Fruit fly (Drosophila melanogaster) whole organism, embryonic: Measurements from ENCODE around the gene CG7650.
A peak's percentile ranks its signal among the peaks of the same experiment; 100 is the strongest.

ENCODE experiments used
- B-H1 ChIP-seq: fragments of 200-800 bp; sonication (Bioruptor generic); IDR thresholded peaks from 3 replicates; pipeline ENCODE4 v1.3.6; 2022; ENCODE audit warnings: missing biosample characterization, missing genetic modification characterization
- CG11085 ChIP-seq: fragments of 200-800 bp; sonication (Bioruptor generic); IDR thresholded peaks from 2 replicates; pipeline ENCODE4 v1.3.6; 2022; ENCODE audit warnings: missing biosample characterization, missing genetic modification characterization
- CG12744 ChIP-seq: fragments of 200-800 bp; sonication (Bioruptor generic); optimal IDR thresholded peaks from 2 replicates; lab custom pipeline; 2016; ENCODE audit warnings: missing biosample characterization, missing genetic modification characterization
- CG13775 ChIP-seq: fragments of 200-800 bp; sonication (Bioruptor generic); optimal IDR thresholded peaks from 3 replicates; lab custom pipeline; 2017; ENCODE audit warnings: missing biosample characterization, mild to moderate bottlenecking, missing genetic modification characterization
- CG15514 ChIP-seq: fragments of 200-800 bp; sonication (Bioruptor generic); optimal IDR thresholded peaks from 3 replicates; lab custom pipeline; 2017; ENCODE audit warnings: missing biosample characterization, missing genetic modification characterization, mild to moderate bottlenecking, moderate library complexity, missing genetic modification reagents
- CG1602 ChIP-seq: fragments of 200-800 bp; sonication (Bioruptor generic); optimal IDR thresholded peaks from 3 replicates; lab custom pipeline; 2016; ENCODE audit warnings: missing biosample characterization, missing genetic modification characterization
- CG16779 ChIP-seq: fragments of 200-800 bp; sonication (Bioruptor generic); IDR thresholded peaks from 2 replicates; pipeline ENCODE4 v1.3.6; 2022; ENCODE audit warnings: missing biosample characterization, missing genetic modification characterization
- CG17361 ChIP-seq: fragments of 200-800 bp; sonication (Bioruptor generic); IDR thresholded peaks from 3 replicates; pipeline ENCODE4 v1.3.6; 2022; ENCODE audit warnings: missing biosample characterization, missing genetic modification characterization
- CG17829 ChIP-seq: fragments of 200-800 bp; optimal IDR thresholded peaks from 2 replicates; lab custom pipeline; 2019; ENCODE audit warnings: missing biosample characterization, mild to moderate bottlenecking, missing genetic modification characterization, moderate library complexity
- CG2120 ChIP-seq: fragments of 200-800 bp; sonication (Bioruptor generic); optimal IDR thresholded peaks from 3 replicates; lab custom pipeline; 2016; ENCODE audit warnings: missing biosample characterization, missing genetic modification characterization
- CG30020 ChIP-seq: fragments of 200-800 bp; optimal IDR thresholded peaks from 2 replicates; lab custom pipeline; 2019; ENCODE audit warnings: missing biosample characterization, mild to moderate bottlenecking, missing genetic modification characterization, moderate library complexity
- CG34224 ChIP-seq: fragments of 200-800 bp; sonication (Bioruptor generic); IDR thresholded peaks from 3 replicates; pipeline ENCODE4 v1.3.6; 2022; ENCODE audit warnings: missing biosample characterization, missing genetic modification characterization; ENCODE audit not compliant: partially characterized antibody
- CG3726 ChIP-seq: fragments of 200-800 bp; sonication (Bioruptor generic); IDR thresholded peaks from 3 replicates; pipeline ENCODE4, ENCODE4 v1.3.6; 2022; ENCODE audit warnings: missing biosample characterization, missing genetic modification characterization
- CG4328 ChIP-seq: fragments of 200-800 bp; sonication (Bioruptor generic); optimal IDR thresholded peaks from 3 replicates; lab custom pipeline; 2017; ENCODE audit warnings: missing biosample characterization, missing genetic modification reagents, missing genetic modification characterization
- CG4854 ChIP-seq: fragments of 200-800 bp; sonication (Bioruptor generic); optimal IDR thresholded peaks from 2 replicates; lab custom pipeline; 2016; ENCODE audit warnings: missing biosample characterization, missing genetic modification characterization, inconsistent platforms
- CG6791 ChIP-seq: fragments of 200-800 bp; sonication (Bioruptor generic); IDR thresholded peaks from 3 replicates; pipeline ENCODE4 v1.3.6; 2022; ENCODE audit warnings: missing biosample characterization, missing genetic modification characterization; ENCODE audit not compliant: partially characterized antibody
- Dbx ChIP-seq: fragments of 200-800 bp; sonication (Bioruptor generic); IDR thresholded peaks from 3 replicates; pipeline ENCODE4 v1.3.6; 2022; ENCODE audit warnings: missing biosample characterization, missing genetic modification characterization
- Dref ChIP-seq: fragments of 200-800 bp; sonication (Bioruptor generic); IDR thresholded peaks from 2 replicates; pipeline ENCODE4 v1.3.6; 2022; ENCODE audit warnings: missing biosample characterization, missing genetic modification characterization
- Ets65A ChIP-seq: fragments of 200-800 bp; sonication (Bioruptor generic); peaks from one replicate; lab custom pipeline; 2016; ENCODE audit warnings: missing biosample characterization, missing genetic modification characterization
- Gug ChIP-seq: fragments of 200-800 bp; sonication (Bioruptor generic); IDR thresholded peaks from 4 replicates; pipeline ENCODE4 v1.3.6; 2022; ENCODE audit warnings: missing biosample characterization, missing genetic modification characterization
- Hmr ChIP-seq: fragments of 200-800 bp; sonication (Bioruptor generic); optimal IDR thresholded peaks from 3 replicates; lab custom pipeline; 2017; ENCODE audit warnings: mild to moderate bottlenecking, missing biosample characterization, missing genetic modification reagents, missing genetic modification characterization
- Lim3 ChIP-seq: fragments of 200-800 bp; sonication (Bioruptor generic); IDR thresholded peaks from 2 replicates; pipeline ENCODE4 v1.3.6; 2022; ENCODE audit warnings: missing biosample characterization, missing genetic modification characterization
- MESR4 ChIP-seq: fragments of 200-800 bp; sonication (Bioruptor generic); optimal IDR thresholded peaks from 2 replicates; lab custom pipeline; 2018; ENCODE audit warnings: missing biosample characterization, mild to moderate bottlenecking, missing genetic modification characterization, moderate library complexity
- NC2α ChIP-seq: fragments of 200-800 bp; sonication (Bioruptor generic); optimal IDR thresholded peaks from 2 replicates; lab custom pipeline; 2016; ENCODE audit warnings: missing biosample characterization, missing genetic modification characterization
- Ptx1 ChIP-seq: fragments of 200-800 bp; sonication (Bioruptor generic); IDR thresholded peaks from 2 replicates; pipeline ENCODE4 v1.3.6; 2022; ENCODE audit warnings: missing biosample characterization, missing genetic modification characterization
- Sin3A ChIP-seq: fragments of >200 bp; optimal IDR thresholded peaks from 2 replicates; lab custom pipeline; 2018
- Sry-δ ChIP-seq: fragments of 200-800 bp; sonication (Bioruptor generic); optimal IDR thresholded peaks from 2 replicates; lab custom pipeline; 2016; ENCODE audit warnings: missing biosample characterization, missing genetic modification characterization
- Tbp ChIP-seq: fragments of >200 bp; optimal IDR thresholded peaks from 2 replicates; lab custom pipeline; 2018; ENCODE audit warnings: missing biosample characterization, missing genetic modification characterization
- amos ChIP-seq: fragments of 200-800 bp; sonication (Bioruptor generic); IDR thresholded peaks from 2 replicates; pipeline ENCODE4 v1.3.6; 2022; ENCODE audit warnings: missing biosample characterization, missing genetic modification characterization; ENCODE audit not compliant: partially characterized antibody
- cato ChIP-seq: fragments of 200-800 bp; sonication (Bioruptor generic); optimal IDR thresholded peaks from 2 replicates; lab custom pipeline; 2016; ENCODE audit warnings: missing biosample characterization, missing genetic modification characterization, borderline replicate concordance
- caup ChIP-seq: fragments of 200-800 bp; sonication (Bioruptor generic); optimal IDR thresholded peaks from 3 replicates; lab custom pipeline; 2017; ENCODE audit warnings: missing biosample characterization, mild to moderate bottlenecking, missing genetic modification characterization, moderate library complexity; ENCODE audit not compliant: severe bottlenecking
- cg ChIP-seq: fragments of 200-800 bp; sonication (Bioruptor generic); optimal IDR thresholded peaks from 3 replicates; lab custom pipeline; 2019; ENCODE audit warnings: missing biosample characterization, mild to moderate bottlenecking, missing genetic modification characterization, moderate library complexity
- chm ChIP-seq: fragments of 200-800 bp; sonication (Bioruptor generic); IDR thresholded peaks from 2 replicates; pipeline ENCODE4 v1.3.6; 2022; ENCODE audit warnings: missing biosample characterization, missing genetic modification characterization
- crc ChIP-seq: fragments of 200-800 bp; sonication (Bioruptor generic); optimal IDR thresholded peaks from 2 replicates; lab custom pipeline; 2016; ENCODE audit warnings: missing biosample characterization, missing genetic modification characterization
- ewg ChIP-seq: fragments of 200-800 bp; sonication (Bioruptor generic); optimal IDR thresholded peaks from 3 replicates; lab custom pipeline; 2017; ENCODE audit warnings: mild to moderate bottlenecking, missing biosample characterization, missing genetic modification reagents, missing genetic modification characterization
- exex ChIP-seq: fragments of 200-800 bp; sonication (Bioruptor generic); optimal IDR thresholded peaks from 4 replicates; lab custom pipeline; 2018; ENCODE audit warnings: missing biosample characterization, mild to moderate bottlenecking, missing genetic modification characterization, moderate library complexity
- grau ChIP-seq: fragments of 200-800 bp; optimal IDR thresholded peaks from 3 replicates; lab custom pipeline; 2019; ENCODE audit warnings: missing biosample characterization, mild to moderate bottlenecking, missing genetic modification characterization, moderate library complexity
- gro ChIP-seq: fragments of 200-800 bp; sonication (Bioruptor generic); optimal IDR thresholded peaks from 2 replicates; lab custom pipeline; 2016; ENCODE audit warnings: missing biosample characterization, missing genetic modification characterization
- lmd ChIP-seq: fragments of 200-800 bp; sonication (Bioruptor generic); IDR thresholded peaks from 2 replicates; pipeline ENCODE4 v1.3.6; 2022; ENCODE audit warnings: missing biosample characterization, missing genetic modification characterization
- lola ChIP-seq, 3 experiments: fragments of >200 bp in 2 of 3; fragments of 200-800 bp in 1 of 3; sonication (Bioruptor generic) in 1 of 3; optimal IDR thresholded peaks; 2 replicates each; lab custom pipeline; 2017 to 2019; ENCODE audit warnings: missing biosample characterization in 3 of 3, missing genetic modification characterization in 3 of 3, mild to moderate bottlenecking in 1 of 3, moderate library complexity in 1 of 3
- mam ChIP-seq: fragments of 200-800 bp; sonication (Bioruptor generic); optimal IDR thresholded peaks from 3 replicates; lab custom pipeline; 2016; ENCODE audit warnings: missing biosample characterization, missing genetic modification characterization
- mirr ChIP-seq: fragments of 200-800 bp; sonication (Bioruptor generic); optimal IDR thresholded peaks from 3 replicates; lab custom pipeline; 2018; ENCODE audit warnings: missing biosample characterization, mild to moderate bottlenecking, missing genetic modification characterization
- nom ChIP-seq: fragments of 200-800 bp; sonication (Bioruptor generic); optimal IDR thresholded peaks from 2 replicates; lab custom pipeline; 2017; ENCODE audit warnings: missing biosample characterization, missing genetic modification characterization, mild to moderate bottlenecking, moderate library complexity, missing genetic modification reagents
- onecut ChIP-seq: fragments of 200-800 bp; sonication (Bioruptor generic); IDR thresholded peaks from 2 replicates; pipeline ENCODE4 v1.3.6; 2022; ENCODE audit warnings: missing biosample characterization, missing genetic modification characterization
- peb ChIP-seq: fragments of 200-800 bp; sonication (Bioruptor generic); IDR thresholded peaks from 2 replicates; pipeline ENCODE4 v1.3.6; 2022; ENCODE audit warnings: missing biosample characterization, missing genetic modification characterization
- ranshi ChIP-seq: fragments of 200-800 bp; sonication (Bioruptor generic); IDR thresholded peaks from 2 replicates; pipeline ENCODE4 v1.3.6; 2022; ENCODE audit warnings: missing biosample characterization, missing genetic modification characterization
- sisA ChIP-seq: fragments of 200-800 bp; sonication (Bioruptor generic); IDR thresholded peaks from 2 replicates; pipeline ENCODE4 v1.3.6; 2022; ENCODE audit warnings: missing biosample characterization, missing genetic modification characterization
- tgo ChIP-seq: fragments of 200-800 bp; sonication (Bioruptor generic); IDR thresholded peaks from 3 replicates; pipeline ENCODE4 v1.3.6; 2022; ENCODE audit warnings: missing biosample characterization, missing genetic modification characterization
- wek ChIP-seq: fragments of 200-800 bp; sonication (Bioruptor generic); optimal IDR thresholded peaks from 3 replicates; lab custom pipeline; 2018; ENCODE audit warnings: missing biosample characterization, mild to moderate bottlenecking, missing genetic modification characterization, moderate library complexity

Gene CG7650

dm6 chr3L:15563058-15563850 is 46.9 kb downstream of the CG7650 start, which contains the start of the genes CG7739 and SCCRO (continued):
- TF ChIP-seq Tbp (no peak), mirr (GFP tag; lab: Kevin White, UChicago) (no peak), exex (tag; lab: Kevin White, UChicago) (peak; percentile 25), wek (GFP tag; lab: Kevin White, UChicago) (no peak), tgo (peak; percentile 69), Ets65A (GFP tag; lab: Kevin White, UChicago) (peak; percentile 92), Ptx1 (GFP tag; lab: Robert Waterston, UW) (peak; percentile 75), Dbx (peak; percentile 72; the same call in 2 of the 3 replicates), CG1602 (GFP tag; lab: Kevin White, UChicago) (peak; percentile 56), CG15514 (peak; percentile 71), caup (GFP tag; lab: Kevin White, UChicago) (no peak), CG3726 (GFP tag; lab: Robert Waterston, UW) (no peak), lmd (peak; percentile 61; the same call in 1 of the 2 replicates), CG4328 (GFP tag; lab: Kevin White, UChicago) (peak; percentile 0), crc (GFP tag; lab: Kevin White, UChicago) (no peak), amos (peak; percentile 71; the same call in 1 of the 2 replicates), CG11085 (peak; percentile 66), CG4854 (GFP tag; lab: Kevin White, UChicago) (no peak), CG12744 (no peak), nom (GFP tag; lab: Kevin White, UChicago) (no peak), gro (GFP tag; lab: Kevin White, UChicago) (peak; percentile 2), MESR4 (GFP tag; lab: Kevin White, UChicago) (peak; percentile 92), Lim3 (GFP tag; lab: Robert Waterston, UW) (no peak), peb (no peak), CG17361 (GFP tag; lab: Robert Waterston, UW) (peak; percentile 85), sisA (GFP tag; lab: Robert Waterston, UW) (peak; percentile 47; the same call in 1 of the 2 replicates), cato (peak; percentile 5), chm (GFP tag; lab: Robert Waterston, UW) (peak; percentile 59; the same call in 1 of the 2 replicates), CG2120 (GFP tag; lab: Kevin White, UChicago) (peak; percentile 40), ewg (no peak), Sry-δ (peak; percentile 49), CG34224 (GFP tag; lab: Robert Waterston, UW) (peak; percentile 56; the same call in 1 of the 3 replicates), Gug (GFP tag; lab: Robert Waterston, UW) (peak; percentile 68; the same call in 2 of the 4 replicates), grau (peak; percentile 69), cg (GFP tag; lab: Kevin White, UChicago) (no peak), CG6791 (GFP tag; lab: Robert Waterston, UW) (peak; percentile 46; the same call in 2 of the 3 replicates), NC2α (GFP tag; lab: Kevin White, UChicago) (no peak), Sin3A (lab: Kevin White, UChicago) (peak; percentile 66), CG13775 (peak; percentile 33), B-H1 (GFP tag; lab: Robert Waterston, UW) (peak; percentile 51; the same call in 1 of the 3 replicates), CG30020 (tag; lab: Kevin White, UChicago) (peak; percentile 87), Dref (GFP tag; lab: Robert Waterston, UW) (peak; percentile 83), mam (peak; percentile 42), CG17829 (tag; lab: Kevin White, UChicago) (peak; percentile 71), ranshi (peak; percentile 73; the same call in 1 of the 2 replicates), Hmr (GFP tag; lab: Kevin White, UChicago) (peak; percentile 42), CG16779 (GFP tag; lab: Robert Waterston, UW) (no peak), onecut (GFP tag; lab: Robert Waterston, UW) (no peak), lola (GFP tag; optimal IDR thresholded peaks at IDR 0.05; lab: Kevin White, UChicago) (peak in 1 of 3 experiments; percentile 45)
